Worm (Caenorhabditis elegans): Measurements from ENCODE around the gene mtl-1.

- TF ChIP-seq unc-62 (GFP tag; optimal IDR thresholded peaks at IDR 0.05), result no peak
- no peak for TF ChIP-seq elt-1 (tag; optimal IDR thresholded peaks at IDR 0.05; ENCODE audit: borderline replicate concordance, insufficient read depth)
- TF ChIP-seq unc-39 (tag; optimal IDR thresholded peaks at IDR 0.05), result no peak
- no peak for TF ChIP-seq drap-1 (GFP tag; optimal IDR thresholded peaks at IDR 0.05)
- no peak for TF ChIP-seq bed-3 (GFP tag; optimal IDR thresholded peaks at IDR 0.05)
- no peak for TF ChIP-seq ceh-43 (GFP tag; optimal IDR thresholded peaks at IDR 0.05)
- no peak for TF ChIP-seq ham-2 (GFP tag; optimal IDR thresholded peaks at IDR 0.05)
- no peak for TF ChIP-seq mep-1 (tag; optimal IDR thresholded peaks at IDR 0.05)
- TF ChIP-seq mab-5 (tag; optimal IDR thresholded peaks at IDR 0.05), result no peak
- TF ChIP-seq elt-3 (tag; optimal IDR thresholded peaks at IDR 0.05), result no peak
- no peak for TF ChIP-seq lsy-2 (tag; optimal IDR thresholded peaks at IDR 0.05)
- no peak for TF ChIP-seq tbx-8 (GFP tag; optimal IDR thresholded peaks at IDR 0.05)
These were observed 42.3 kb downstream of the mtl-1 start, which contains the start of gene T10H9.1 for ce11 chrV:6649317-6649716.
